Worm (Caenorhabditis elegans) whole organism, mixed stage, embryonic: Measurements from ENCODE around the gene kqt-2.

Experiments used
- M03D4.4 ChIP-seq: sonication (generic microtip); optimal IDR thresholded peaks from 2 replicates; lab custom pipeline; 2017; ENCODE audit warnings: mild to moderate bottlenecking, missing genetic modification characterization, missing compliant biosample characterization
- blmp-1 ChIP-seq: fragments of 150-350 bp; optimal IDR thresholded peaks from 2 replicates; lab custom pipeline; 2014; ENCODE audit warnings: missing biosample characterization, missing genetic modification characterization
- ceh-83 ChIP-seq: fragments of 200-800 bp; sonication (Bioruptor generic); optimal IDR thresholded peaks from 2 replicates; lab custom pipeline; 2018; ENCODE audit warnings: mild to moderate bottlenecking, missing genetic modification characterization, missing compliant biosample characterization
- cnd-1 ChIP-seq: fragments of 200-800 bp; sonication (Bioruptor generic); optimal IDR thresholded peaks from 2 replicates; lab custom pipeline; 2018; ENCODE audit warnings: mild to moderate bottlenecking, missing genetic modification characterization, missing compliant biosample characterization
- nhr-12 ChIP-seq: fragments of 150-350 bp; optimal IDR thresholded peaks from 2 replicates; lab custom pipeline; 2014; ENCODE audit warnings: missing biosample characterization, missing genetic modification characterization
- nhr-237 ChIP-seq: fragments of 150-350 bp; optimal IDR thresholded peaks from 2 replicates; lab custom pipeline; 2014; ENCODE audit warnings: missing biosample characterization, missing genetic modification characterization
- nhr-28 ChIP-seq: fragments of 150-350 bp; optimal IDR thresholded peaks from 2 replicates; lab custom pipeline; 2014; ENCODE audit warnings: missing biosample characterization, missing genetic modification characterization
- pha-4 ChIP-seq: fragments of 150-350 bp; optimal IDR thresholded peaks from 2 replicates; lab custom pipeline; 2018; ENCODE audit warnings: missing biosample characterization, missing genetic modification reagents, missing genetic modification characterization
- unc-62 ChIP-seq: fragments of 150-350 bp; optimal IDR thresholded peaks from 2 replicates; lab custom pipeline; 2014; ENCODE audit warnings: missing biosample characterization, missing genetic modification reagents, missing genetic modification characterization
- zip-8 ChIP-seq: fragments of 150-350 bp; optimal IDR thresholded peaks from 2 replicates; lab custom pipeline; 2014; ENCODE audit warnings: missing biosample characterization, missing genetic modification characterization

ce11 chrX:8218653-8219052 lies 27.5 kb downstream of the kqt-2 start, which contains the start of gene K02A6.4:
- no peak for TF ChIP-seq blmp-1 (tag; lab: Kevin White, UChicago)
- TF ChIP-seq zip-8 (tag; lab: Kevin White, UChicago) = no peak
- no peak for TF ChIP-seq cnd-1 (tag; lab: Kevin White, UChicago)
- no peak for TF ChIP-seq pha-4 (tag; lab: Kevin White, UChicago)
- TF ChIP-seq unc-62 (GFP tag; lab: Kevin White, UChicago) = no peak
- TF ChIP-seq nhr-12 (tag; lab: Kevin White, UChicago) = no peak
- TF ChIP-seq M03D4.4 (tag; lab: Kevin White, UChicago) = no peak
- no peak for TF ChIP-seq nhr-28 (tag; lab: Kevin White, UChicago)
- TF ChIP-seq nhr-237 (tag; lab: Kevin White, UChicago) = no peak
- TF ChIP-seq ceh-83 (GFP tag; lab: Kevin White, UChicago) = no peak
